Worm (Caenorhabditis elegans) whole organism, early embryonic: Measurements from ENCODE around the gene Y32B12C.1.

Source experiments
- F13C5.2 ChIP-seq: sonication (generic microtip); optimal IDR thresholded peaks from 2 replicates; lab custom pipeline; 2017; ENCODE audit warnings: mild to moderate bottlenecking, missing genetic modification characterization, inconsistent platforms, missing compliant biosample characterization
- aly-1 ChIP-seq: sonication (generic microtip); optimal IDR thresholded peaks from 2 replicates; lab custom pipeline; 2016; ENCODE audit warnings: missing genetic modification characterization, missing compliant biosample characterization
- ama-1 ChIP-seq: fragments of 150-350 bp; optimal IDR thresholded peaks from 2 replicates; lab custom pipeline; 2014
- ceh-13 ChIP-seq: fragments of 200-800 bp; sonication (Bioruptor generic); optimal IDR thresholded peaks from 2 replicates; lab custom pipeline; 2018; ENCODE audit warnings: mild to moderate bottlenecking, missing genetic modification characterization, missing compliant biosample characterization
- ets-7 ChIP-seq: sonication (generic microtip); optimal IDR thresholded peaks from 2 replicates; lab custom pipeline; 2016; ENCODE audit warnings: missing genotype, missing genetic modification characterization, missing compliant biosample characterization
- flt-1 ChIP-seq: fragments of 200-800 bp; sonication (Bioruptor generic); IDR thresholded peaks from 2 replicates; pipeline ENCODE4 v1.3.6; 2022; ENCODE audit warnings: missing genetic modification characterization, missing compliant biosample characterization
- hmg-4 ChIP-seq: fragments of 200-800 bp; sonication (Bioruptor generic); optimal IDR thresholded peaks from 2 replicates; lab custom pipeline; 2018; ENCODE audit warnings: mild to moderate bottlenecking, missing genetic modification characterization, missing compliant biosample characterization
- pes-1 ChIP-seq: fragments of 200-800 bp; sonication (Bioruptor generic); IDR thresholded peaks from 2 replicates; pipeline ENCODE4 v1.3.6; 2022; ENCODE audit warnings: missing genetic modification reagents, missing genetic modification characterization, missing compliant biosample characterization
- sea-1 ChIP-seq: fragments of 200-800 bp; sonication (Bioruptor generic); conservative IDR thresholded peaks from 2 replicates; pipeline ENCODE4 v1.3.6; 2022; ENCODE audit warnings: missing genetic modification characterization, missing compliant biosample characterization
- tbx-11 ChIP-seq: fragments of 200-800 bp; sonication (Bioruptor generic); IDR thresholded peaks from 2 replicates; pipeline ENCODE4 v1.3.6; 2022; ENCODE audit warnings: missing genetic modification characterization, missing compliant biosample characterization
- tbx-37 ChIP-seq: fragments of 200-800 bp; sonication (Bioruptor generic); conservative IDR thresholded peaks from 2 replicates; pipeline ENCODE4 v1.3.6; 2022; ENCODE audit warnings: missing genetic modification reagents, missing genetic modification characterization, missing compliant biosample characterization
- tra-4 ChIP-seq: sonication (generic microtip); optimal IDR thresholded peaks from 2 replicates; lab custom pipeline; 2017; ENCODE audit warnings: missing genetic modification characterization, missing compliant biosample characterization

DNA sequence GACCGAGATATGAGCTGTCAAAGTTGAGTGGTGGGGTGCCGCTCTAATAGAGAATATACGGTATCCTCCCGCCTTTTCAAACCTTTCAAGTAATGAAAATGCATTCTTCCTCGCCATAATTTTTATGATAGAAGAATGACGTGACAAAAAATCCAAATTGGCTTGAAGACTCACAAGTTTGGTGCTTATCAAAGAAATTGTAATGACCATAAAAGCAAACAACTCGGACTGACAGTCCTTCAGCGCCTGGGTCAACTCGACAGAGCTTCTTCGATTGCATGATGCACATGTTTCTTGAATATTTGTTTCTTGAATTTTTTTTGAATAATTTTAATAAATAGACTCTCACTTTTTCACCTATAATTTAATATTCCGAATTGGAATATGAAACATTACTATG lies 950 bp upstream of the Y32B12C.1 start:
- TF ChIP-seq flt-1 (GFP tag; lab: Robert Waterston, UW) (no peak), ets-7 (no peak), tra-4 (tag; lab: Kevin White, UChicago) (no peak), ama-1 (lab: Kevin White, UChicago) (no peak), F13C5.2 (no peak), tbx-37 (GFP tag; lab: Robert Waterston, UW) (no peak), pes-1 (GFP tag; lab: Robert Waterston, UW) (no peak), sea-1 (GFP tag; lab: Robert Waterston, UW) (no peak), aly-1 (no peak), tbx-11 (GFP tag; lab: Robert Waterston, UW) (no peak), hmg-4 (GFP tag; lab: Kevin White, UChicago) (no peak), ceh-13 (GFP tag; lab: Kevin White, UChicago) (no peak)
